Worm (Caenorhabditis elegans) whole organism, L4 larva: ENCODE measurements around the gene C47E8.4.

ENCODE experiments used
- D1046.2 ChIP-seq: fragments of 200-800 bp; sonication (Bioruptor generic); IDR thresholded peaks from 2 replicates; pipeline ENCODE4 v1.3.6; 2022; ENCODE audit warnings: missing genetic modification characterization, missing compliant biosample characterization
- F10B5.3 ChIP-seq: sonication (generic microtip); optimal IDR thresholded peaks from 2 replicates; lab custom pipeline; 2016; ENCODE audit warnings: mild to moderate bottlenecking, missing genetic modification characterization, missing compliant biosample characterization
- F37D6.2 ChIP-seq: sonication (generic microtip); optimal IDR thresholded peaks from 2 replicates; lab custom pipeline; 2016; ENCODE audit warnings: mild to moderate bottlenecking, missing genetic modification characterization, missing compliant biosample characterization
- R02D3.7 ChIP-seq: fragments of 150-350 bp; sonication (generic microtip); optimal IDR thresholded peaks from 3 replicates; lab custom pipeline; 2014; ENCODE audit warnings: missing biosample characterization, missing genetic modification characterization
- Y105C5A.15 ChIP-seq: fragments of 200-800 bp; sonication (Bioruptor generic); IDR thresholded peaks from 2 replicates; pipeline ENCODE4 v1.3.6; 2022; ENCODE audit warnings: missing genetic modification characterization, missing compliant biosample characterization
- Y48G9A.11 ChIP-seq: fragments of 200-800 bp; sonication (Bioruptor generic); IDR thresholded peaks from 2 replicates; pipeline ENCODE4 v1.3.6; 2022; ENCODE audit warnings: missing genetic modification reagents, missing genetic modification characterization, missing compliant biosample characterization
- Y75B8A.6 ChIP-seq: fragments of 200-800 bp; sonication (Bioruptor generic); IDR thresholded peaks from 2 replicates; pipeline ENCODE4 v1.3.6; 2022; ENCODE audit warnings: missing genetic modification reagents, missing genetic modification characterization, missing compliant biosample characterization
- ama-1 ChIP-seq: fragments of 150-350 bp; optimal IDR thresholded peaks from 2 replicates; lab custom pipeline; 2014; ENCODE audit warnings: inconsistent platforms, mixed read lengths
- ceh-20 ChIP-seq: fragments of 200-800 bp; sonication (Bioruptor generic); IDR thresholded peaks from 2 replicates; pipeline ENCODE4 v1.3.6; 2022; ENCODE audit warnings: missing genetic modification reagents, missing genetic modification characterization, missing compliant biosample characterization
- ceh-82 ChIP-seq: sonication (generic microtip); optimal IDR thresholded peaks from 2 replicates; lab custom pipeline; 2017; ENCODE audit warnings: missing biosample characterization, missing genetic modification characterization
- daf-16 ChIP-seq, 3 experiments: sonication (generic microtip); optimal IDR thresholded peaks; 2 replicates each; lab custom pipeline; 2016 to 2017; ENCODE audit warnings: missing genetic modification characterization in 3 of 3, missing genetic modification reagents in 3 of 3, mild to moderate bottlenecking in 2 of 3, missing compliant biosample characterization in 2 of 3, missing biosample characterization in 1 of 3, moderate library complexity in 1 of 3
- dmd-6 ChIP-seq: fragments of 200-800 bp; sonication (Bioruptor generic); IDR thresholded peaks from 2 replicates; pipeline ENCODE4 v1.3.6; 2022; ENCODE audit warnings: missing genetic modification reagents, missing genetic modification characterization, missing compliant biosample characterization
- dpl-1 ChIP-seq: fragments of 150-350 bp; optimal IDR thresholded peaks from 2 replicates; lab custom pipeline; 2014; ENCODE audit warnings: missing biosample characterization, missing genetic modification reagents, missing genetic modification characterization
- duxl-1 ChIP-seq: sonication (generic microtip); optimal IDR thresholded peaks from 2 replicates; lab custom pipeline; 2016; ENCODE audit warnings: mild to moderate bottlenecking, missing genetic modification characterization, moderate library complexity, missing compliant biosample characterization; ENCODE audit not compliant: poor library complexity
- hlh-11 ChIP-seq: fragments of 200-800 bp; sonication (Bioruptor generic); optimal IDR thresholded peaks from 2 replicates; lab custom pipeline; 2018; ENCODE audit warnings: mild to moderate bottlenecking, missing genetic modification characterization, missing compliant biosample characterization
- lim-7 ChIP-seq: fragments of 200-800 bp; sonication (Bioruptor generic); IDR thresholded peaks from 2 replicates; pipeline ENCODE4 v1.3.6; 2022; ENCODE audit warnings: missing genetic modification characterization, missing compliant biosample characterization
- lin-29 ChIP-seq: fragments of 200-800 bp; sonication (Bioruptor generic); IDR thresholded peaks from 2 replicates; pipeline ENCODE4 v1.3.6; 2022; ENCODE audit warnings: missing genetic modification reagents, missing genetic modification characterization, missing compliant biosample characterization
- mdl-1 ChIP-seq, 2 experiments: fragments of 150-350 bp in 1 of 2; sonication (generic microtip) in 1 of 2; optimal IDR thresholded peaks; 2 replicates each; lab custom pipeline; 2014 to 2017; ENCODE audit warnings: missing biosample characterization in 2 of 2, missing genetic modification characterization in 2 of 2
- mdt-29 ChIP-seq: fragments of 200-800 bp; sonication (Bioruptor generic); IDR thresholded peaks from 2 replicates; pipeline ENCODE4 v1.3.6; 2022; ENCODE audit warnings: missing genetic modification reagents, missing genetic modification characterization, missing compliant biosample characterization
- mxl-2 ChIP-seq: fragments of 200-800 bp; sonication (Bioruptor generic); conservative IDR thresholded peaks from 2 replicates; pipeline ENCODE4 v1.3.6; 2022; ENCODE audit warnings: missing genetic modification reagents, missing genetic modification characterization, missing compliant biosample characterization
- nhr-11 ChIP-seq: fragments of 150-350 bp; optimal IDR thresholded peaks from 2 replicates; lab custom pipeline; 2014; ENCODE audit warnings: missing biosample characterization, missing genetic modification characterization
- nhr-111 ChIP-seq: fragments of 200-800 bp; sonication (Bioruptor generic); optimal IDR thresholded peaks from 2 replicates; lab custom pipeline; 2018; ENCODE audit warnings: mild to moderate bottlenecking, missing genetic modification characterization, missing compliant biosample characterization
- nhr-237 ChIP-seq: sonication (generic microtip); optimal IDR thresholded peaks from 2 replicates; lab custom pipeline; 2017; ENCODE audit warnings: missing biosample characterization, missing genetic modification characterization
- nhr-42 ChIP-seq: fragments of 200-800 bp; sonication (Bioruptor generic); IDR thresholded peaks from 2 replicates; pipeline ENCODE4 v1.3.6; 2022; ENCODE audit warnings: missing genetic modification characterization, missing compliant biosample characterization
- php-3 ChIP-seq: fragments of 200-800 bp; sonication (Bioruptor generic); IDR thresholded peaks from 2 replicates; pipeline ENCODE4 v1.3.6; 2022; ENCODE audit warnings: missing genetic modification reagents, missing genetic modification characterization, missing compliant biosample characterization
- set-16 ChIP-seq: fragments of 200-800 bp; sonication (Bioruptor generic); IDR thresholded peaks from 2 replicates; pipeline ENCODE4 v1.3.6; 2022; ENCODE audit warnings: missing genetic modification reagents, missing genetic modification characterization, missing compliant biosample characterization
- snpc-4 ChIP-seq: fragments of 150-350 bp; optimal IDR thresholded peaks from 2 replicates; lab custom pipeline; 2014; ENCODE audit warnings: missing biosample characterization, missing genetic modification characterization
- tag-97 ChIP-seq: fragments of 200-800 bp; sonication (Bioruptor generic); IDR thresholded peaks from 2 replicates; pipeline ENCODE4 v1.3.6; 2022; ENCODE audit warnings: missing genetic modification characterization, missing compliant biosample characterization
- zip-2 ChIP-seq: fragments of 150-350 bp; optimal IDR thresholded peaks from 2 replicates; lab custom pipeline; 2014; ENCODE audit warnings: missing biosample characterization, missing genetic modification characterization
- ztf-11 ChIP-seq: fragments of 150-350 bp; optimal IDR thresholded peaks from 2 replicates; lab custom pipeline; 2014; ENCODE audit warnings: missing biosample characterization, missing genetic modification characterization

Gene C47E8.4

DNA sequence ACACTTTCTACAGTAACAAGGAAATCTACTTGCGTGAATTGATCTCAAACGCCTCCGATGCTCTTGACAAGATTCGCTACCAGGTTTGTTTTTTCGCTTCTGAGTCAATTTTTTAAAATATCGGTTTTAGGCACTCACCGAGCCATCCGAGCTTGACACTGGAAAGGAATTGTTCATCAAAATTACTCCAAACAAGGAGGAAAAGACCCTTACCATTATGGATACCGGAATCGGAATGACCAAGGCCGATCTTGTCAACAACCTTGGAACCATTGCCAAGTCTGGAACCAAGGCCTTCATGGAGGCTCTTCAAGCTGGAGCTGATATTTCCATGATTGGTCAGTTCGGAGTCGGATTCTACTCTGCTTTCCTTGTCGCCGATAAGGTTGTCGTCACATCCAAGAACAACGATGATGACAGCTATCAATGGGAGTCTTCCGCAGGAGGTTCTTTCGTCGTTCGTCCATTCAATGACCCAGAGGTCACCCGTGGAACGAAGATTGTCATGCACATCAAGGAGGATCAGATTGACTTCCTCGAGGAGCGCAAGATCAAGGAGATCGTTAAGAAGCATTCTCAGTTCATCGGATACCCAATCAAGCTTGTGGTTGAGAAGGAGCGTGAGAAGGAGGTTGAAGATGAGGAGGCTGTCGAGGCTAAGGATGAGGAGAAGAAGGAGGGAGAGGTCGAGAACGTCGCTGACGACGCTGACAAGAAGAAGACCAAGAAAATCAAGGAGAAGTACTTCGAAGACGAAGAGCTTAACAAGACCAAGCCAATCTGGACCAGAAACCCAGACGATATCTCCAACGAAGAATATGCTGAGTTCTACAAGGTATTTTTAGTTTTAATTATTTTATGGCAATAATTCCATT is 1.2 kb upstream of the C47E8.4 start (continued):
- TF ChIP-seq tag-97, result no peak
- TF ChIP-seq mxl-2 (GFP tag; lab: Robert Waterston, UW), result no peak
- no peak for TF ChIP-seq daf-16 (GFP tag; optimal IDR thresholded peaks at IDR 0.05; lab: Kevin White, UChicago)
- TF ChIP-seq daf-16 (tag; optimal IDR thresholded peaks at IDR 0.05; lab: Kevin White, UChicago), result no peak
- no peak for TF ChIP-seq lin-29
- TF ChIP-seq ama-1 (lab: Kevin White, UChicago), result peak; percentile 84
- TF ChIP-seq nhr-111, result no peak
- TF ChIP-seq duxl-1 (tag; lab: Kevin White, UChicago), result no peak
- TF ChIP-seq Y105C5A.15 (GFP tag; lab: Robert Waterston, UW), result no peak
- TF ChIP-seq F37D6.2 (tag; lab: Kevin White, UChicago), result no peak
- no peak for TF ChIP-seq ceh-20 (GFP tag; lab: Robert Waterston, UW)
- no peak for TF ChIP-seq mdl-1 (tag; optimal IDR thresholded peaks at IDR 0.05; lab: Kevin White, UChicago)
- no peak for TF ChIP-seq nhr-42 (GFP tag; lab: Robert Waterston, UW)

DNA sequence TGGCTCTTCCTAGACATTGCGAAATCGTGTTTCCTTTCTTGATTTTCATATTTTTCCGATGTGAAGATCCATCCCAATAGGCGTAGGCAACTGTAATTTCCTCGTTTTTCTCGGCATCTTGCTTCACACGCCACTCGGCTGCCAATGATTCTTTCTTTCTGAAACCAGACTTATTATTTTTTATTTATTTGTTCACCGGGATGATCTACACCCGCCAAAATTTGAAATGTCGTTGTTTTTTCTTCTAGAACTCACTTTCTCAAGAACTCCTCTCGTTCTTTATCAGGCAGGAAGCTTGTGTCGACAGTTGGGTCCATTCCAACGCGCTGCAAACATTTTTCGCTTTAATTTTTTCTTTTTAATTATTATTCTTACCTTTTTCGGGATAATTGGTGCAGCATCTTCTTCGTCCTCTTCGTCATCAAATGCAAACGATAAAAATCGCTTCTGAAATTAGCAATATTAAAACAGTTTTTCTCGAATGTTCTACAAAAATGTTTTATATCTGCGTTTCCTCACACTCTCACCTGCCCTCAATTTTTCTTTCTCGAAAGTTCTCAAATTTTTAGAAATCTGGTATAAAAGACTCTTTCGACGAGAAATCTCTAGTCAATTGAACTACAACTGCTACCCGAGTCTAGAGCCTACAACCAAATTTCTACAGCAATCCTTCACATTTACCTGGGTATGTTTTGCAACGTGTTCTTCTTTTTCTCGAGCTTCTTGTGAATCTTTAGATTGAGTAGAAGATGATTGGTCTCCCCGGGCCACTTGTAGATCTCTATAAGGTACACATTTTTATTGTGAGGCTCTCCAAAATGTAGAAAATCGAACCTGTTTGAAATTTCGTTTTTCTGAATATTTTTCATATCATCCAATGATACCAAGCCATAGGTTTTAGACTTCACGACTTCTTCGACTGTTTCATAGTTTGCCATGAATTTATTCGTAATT is 649 bp downstream of the C47E8.4 start, which contains the start of gene hsp-90:
Gene hsp-90 (plus strand): TSS at position 560 of the 954 bp plus-strand sequence.
- TF ChIP-seq ztf-11 (tag; lab: Kevin White, UChicago), result no peak
- no peak for TF ChIP-seq zip-2
- 0 out of 2 replicates have a peak, but pooled peaks have one; percentile 9 for TF ChIP-seq mdt-29 (GFP tag; lab: Robert Waterston, UW)
- peak; percentile 54 for TF ChIP-seq ama-1 (lab: Kevin White, UChicago)
- TF ChIP-seq lim-7, result 0 out of 2 replicates have a peak, but pooled peaks have one; percentile 22
- TF ChIP-seq, all 104 proteins: peak for 3

DNA sequence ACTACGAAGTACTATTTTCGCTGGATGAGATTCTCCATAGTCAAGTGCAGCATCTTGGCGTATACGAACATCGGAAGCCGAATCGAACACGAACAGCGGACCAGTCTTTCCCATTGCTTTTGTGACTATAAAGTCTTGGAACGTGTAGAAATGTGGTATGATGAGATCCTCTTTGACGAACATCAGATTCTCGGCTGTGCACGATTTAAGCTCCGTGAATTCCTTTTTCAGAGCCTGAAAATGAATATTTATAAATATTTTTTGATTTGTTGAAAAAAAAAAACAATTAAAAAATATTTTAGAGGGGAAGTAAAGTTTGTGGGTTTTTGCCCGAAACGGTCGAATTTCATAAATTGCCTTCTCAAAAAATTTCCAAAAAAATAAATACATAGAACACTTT is 1.4 kb downstream of the C47E8.4 start:
- TF ChIP-seq hlh-11 (no peak), ztf-11 (tag; lab: Kevin White, UChicago) (no peak), mdl-1 (tag; optimal IDR thresholded peaks at IDR 0.05; lab: Kevin White, UChicago) (no peak), zip-2 (no peak), Y75B8A.6 (no peak), php-3 (GFP tag; lab: Robert Waterston, UW) (no peak), ceh-82 (tag; lab: Kevin White, UChicago) (no peak), dmd-6 (GFP tag; lab: Robert Waterston, UW) (no peak), nhr-237 (tag; lab: Kevin White, UChicago) (no peak), ama-1 (lab: Kevin White, UChicago) (no peak), snpc-4 (no peak), nhr-111 (no peak), set-16 (no peak), F10B5.3 (no peak), Y105C5A.15 (GFP tag; lab: Robert Waterston, UW) (no peak), dpl-1 (GFP tag; lab: Kevin White, UChicago) (no peak), mdt-29 (GFP tag; lab: Robert Waterston, UW) (no peak), Y48G9A.11 (GFP tag; lab: Robert Waterston, UW) (no peak)

DNA sequence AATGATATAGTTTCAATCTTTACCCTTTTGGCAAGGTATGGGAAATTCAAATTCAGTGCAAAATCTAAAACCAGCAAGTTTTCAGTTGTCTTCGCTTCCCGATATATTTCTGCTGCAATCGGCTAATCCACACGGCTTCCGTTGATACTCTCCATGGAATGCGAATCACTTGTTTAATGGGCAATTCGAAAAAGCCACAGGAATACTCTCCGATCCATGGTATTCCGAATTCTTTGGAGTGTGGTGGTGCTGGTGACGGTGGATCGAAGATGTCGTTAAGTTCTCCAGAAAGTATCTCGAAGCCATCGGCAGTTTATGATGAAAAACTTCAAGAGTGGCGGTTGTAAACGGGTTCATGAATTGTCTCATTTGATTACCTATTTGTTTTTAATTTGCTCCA is 2.0 kb downstream of the C47E8.4 start:
- TF ChIP-seq Y105C5A.15 (GFP tag; lab: Robert Waterston, UW), result 0 out of 2 replicates have a peak, but pooled peaks have one; percentile 13
- TF ChIP-seq Y48G9A.11 (GFP tag; lab: Robert Waterston, UW), result 0 out of 2 replicates have a peak, but pooled peaks have one; percentile 29
- TF ChIP-seq D1046.2 (GFP tag; lab: Robert Waterston, UW), result no peak
- no peak for TF ChIP-seq R02D3.7 (tag; lab: Kevin White, UChicago)
- no peak for TF ChIP-seq nhr-11 (tag; lab: Kevin White, UChicago)
